Fruit fly (Drosophila melanogaster) whole organism, embryonic: ENCODE results near the gene mthl14.

Source experiments
- ATbp ChIP-seq: fragments of 200-800 bp; sonication (Bioruptor generic); optimal IDR thresholded peaks from 2 replicates; lab custom pipeline; 2017; ENCODE audit warnings: missing biosample characterization, mild to moderate bottlenecking, missing genetic modification characterization, missing genetic modification reagents
- Ada2b ChIP-seq: fragments of 200-800 bp; sonication (Bioruptor generic); IDR thresholded peaks from 2 replicates; pipeline ENCODE4 v1.3.6; 2022; ENCODE audit warnings: missing biosample characterization, missing genetic modification characterization
- CG10267 ChIP-seq: fragments of 200-800 bp; sonication (Bioruptor generic); optimal IDR thresholded peaks from 2 replicates; lab custom pipeline; 2018; ENCODE audit warnings: missing biosample characterization, mild to moderate bottlenecking, missing genetic modification characterization, moderate library complexity
- CG11456 ChIP-seq: fragments of 200-800 bp; sonication (Bioruptor generic); IDR thresholded peaks from 3 replicates; pipeline ENCODE4 v1.3.6; 2022; ENCODE audit warnings: missing biosample characterization, missing genetic modification characterization
- CG13287 ChIP-seq: fragments of 200-800 bp; sonication (Bioruptor generic); IDR thresholded peaks from 2 replicates; pipeline ENCODE4 v1.3.6; 2022; ENCODE audit warnings: missing biosample characterization, missing genetic modification characterization; ENCODE audit not compliant: partially characterized antibody
- CG14710 ChIP-seq: fragments of 200-800 bp; sonication (Bioruptor generic); optimal IDR thresholded peaks from 3 replicates; lab custom pipeline; 2019; ENCODE audit warnings: missing biosample characterization, mild to moderate bottlenecking, missing genetic modification characterization, moderate library complexity
- CG14860 ChIP-seq: fragments of 200-800 bp; sonication (Bioruptor generic); IDR thresholded peaks from 3 replicates; pipeline ENCODE4 v1.3.6; 2022; ENCODE audit warnings: missing biosample characterization, missing genetic modification characterization; ENCODE audit not compliant: partially characterized antibody
- CG15514 ChIP-seq: fragments of 200-800 bp; sonication (Bioruptor generic); optimal IDR thresholded peaks from 3 replicates; lab custom pipeline; 2017; ENCODE audit warnings: missing biosample characterization, missing genetic modification characterization, mild to moderate bottlenecking, moderate library complexity, missing genetic modification reagents
- CG1792 ChIP-seq: fragments of 200-800 bp; sonication (Bioruptor generic); optimal IDR thresholded peaks from 2 replicates; lab custom pipeline; 2016; ENCODE audit warnings: missing biosample characterization, missing genetic modification characterization
- CG18599 ChIP-seq: fragments of 200-800 bp; sonication (Bioruptor generic); optimal IDR thresholded peaks from 3 replicates; lab custom pipeline; 2017; ENCODE audit warnings: missing biosample characterization, missing genetic modification characterization, mild to moderate bottlenecking, moderate library complexity, missing genetic modification reagents
- CG2199 ChIP-seq: fragments of 200-800 bp; sonication (Bioruptor generic); IDR thresholded peaks from 3 replicates; pipeline ENCODE4 v1.3.6; 2022; ENCODE audit warnings: missing biosample characterization, missing genetic modification characterization
- CG2875 ChIP-seq: fragments of 200-800 bp; sonication (Bioruptor generic); optimal IDR thresholded peaks from 2 replicates; lab custom pipeline; 2017; ENCODE audit warnings: missing biosample characterization, mild to moderate bottlenecking, missing genetic modification characterization, missing genetic modification reagents
- CG33213 ChIP-seq: fragments of 200-800 bp; sonication (Bioruptor generic); optimal IDR thresholded peaks from 3 replicates; lab custom pipeline; 2016; ENCODE audit warnings: missing biosample characterization, missing genetic modification characterization
- CG3407 ChIP-seq: fragments of 200-800 bp; sonication (Bioruptor generic); optimal IDR thresholded peaks from 2 replicates; lab custom pipeline; 2018; ENCODE audit warnings: missing biosample characterization, mild to moderate bottlenecking, missing genetic modification characterization
- CG4617 ChIP-seq: fragments of 200-800 bp; sonication (Bioruptor generic); optimal IDR thresholded peaks from 3 replicates; lab custom pipeline; 2016; ENCODE audit warnings: missing biosample characterization, missing genetic modification characterization, borderline replicate concordance
- CG4820 ChIP-seq: fragments of 200-800 bp; sonication (Bioruptor generic); optimal IDR thresholded peaks from 3 replicates; lab custom pipeline; 2016; ENCODE audit warnings: missing biosample characterization, missing genetic modification characterization
- CG6791 ChIP-seq: fragments of 200-800 bp; sonication (Bioruptor generic); IDR thresholded peaks from 3 replicates; pipeline ENCODE4 v1.3.6; 2022; ENCODE audit warnings: missing biosample characterization, missing genetic modification characterization; ENCODE audit not compliant: partially characterized antibody
- CG8281 ChIP-seq: fragments of 200-800 bp; sonication (Bioruptor generic); optimal IDR thresholded peaks from 2 replicates; lab custom pipeline; 2018; ENCODE audit warnings: missing biosample characterization, mild to moderate bottlenecking, missing genetic modification characterization, moderate library complexity
- CG9609 ChIP-seq: fragments of 200-800 bp; sonication (Bioruptor generic); optimal IDR thresholded peaks from 3 replicates; lab custom pipeline; 2016; ENCODE audit warnings: missing biosample characterization, missing genetic modification characterization
- CG9797 ChIP-seq: fragments of 200-800 bp; sonication (Bioruptor generic); optimal IDR thresholded peaks from 3 replicates; lab custom pipeline; 2018; ENCODE audit warnings: missing biosample characterization, mild to moderate bottlenecking, missing genetic modification characterization
- CG9932 ChIP-seq: fragments of 200-800 bp; sonication (Bioruptor generic); IDR thresholded peaks from 2 replicates; pipeline ENCODE4 v1.3.6; 2022; ENCODE audit warnings: missing biosample characterization, missing genetic modification characterization
- D19A ChIP-seq: fragments of 200-800 bp; optimal IDR thresholded peaks from 3 replicates; lab custom pipeline; 2019; ENCODE audit warnings: missing biosample characterization, mild to moderate bottlenecking, missing genetic modification characterization, moderate library complexity
- Dip3 ChIP-seq: fragments of 200-800 bp; sonication (Bioruptor generic); optimal IDR thresholded peaks from 3 replicates; lab custom pipeline; 2016; ENCODE audit warnings: missing biosample characterization, missing genetic modification characterization
- Dll ChIP-seq: fragments of 200-800 bp; sonication (Bioruptor generic); IDR thresholded peaks from 4 replicates; pipeline ENCODE4 v1.3.6; 2022; ENCODE audit warnings: missing biosample characterization, missing genetic modification characterization; ENCODE audit not compliant: partially characterized antibody
- Elba2 ChIP-seq: fragments of 200-800 bp; sonication (Bioruptor generic); optimal IDR thresholded peaks from 3 replicates; lab custom pipeline; 2016; ENCODE audit warnings: missing biosample characterization, missing genetic modification characterization
- HLH54F ChIP-seq: fragments of 200-800 bp; sonication (Bioruptor generic); optimal IDR thresholded peaks from 3 replicates; lab custom pipeline; 2016; ENCODE audit warnings: missing biosample characterization, missing genetic modification characterization
- Lim3 ChIP-seq: fragments of 200-800 bp; sonication (Bioruptor generic); IDR thresholded peaks from 2 replicates; pipeline ENCODE4 v1.3.6; 2022; ENCODE audit warnings: missing biosample characterization, missing genetic modification characterization
- MBD-R2 ChIP-seq: fragments of 200-800 bp; sonication (Bioruptor generic); IDR thresholded peaks from 2 replicates; pipeline ENCODE4 v1.3.6; 2022; ENCODE audit warnings: missing biosample characterization, missing genetic modification characterization
- Med ChIP-seq: fragments of 200-800 bp; sonication (Bioruptor generic); peaks from one replicate; lab custom pipeline; 2016; ENCODE audit warnings: missing biosample characterization, missing genetic modification characterization, mild to moderate bottlenecking, inconsistent platforms, moderate library complexity
- Oli ChIP-seq: fragments of 200-800 bp; sonication (Bioruptor generic); optimal IDR thresholded peaks from 2 replicates; lab custom pipeline; 2018; ENCODE audit warnings: missing biosample characterization, mild to moderate bottlenecking, missing genetic modification characterization, moderate library complexity
- Xrp1 ChIP-seq: fragments of 200-800 bp; sonication (Bioruptor generic); IDR thresholded peaks from 2 replicates; pipeline ENCODE4 v1.3.6; 2022; ENCODE audit warnings: missing biosample characterization, missing genetic modification characterization
- YL-1 ChIP-seq: fragments of 200-800 bp; sonication (Bioruptor generic); optimal IDR thresholded peaks from 3 replicates; lab custom pipeline; 2017; ENCODE audit warnings: missing biosample characterization, mild to moderate bottlenecking, missing genetic modification characterization
- ab ChIP-seq: fragments of 200-800 bp; sonication (Bioruptor generic); optimal IDR thresholded peaks from 2 replicates; lab custom pipeline; 2016; ENCODE audit warnings: missing biosample characterization, missing genetic modification characterization
- al ChIP-seq: fragments of 200-800 bp; sonication (Bioruptor generic); IDR thresholded peaks from 2 replicates; pipeline ENCODE4 v1.3.6; 2022; ENCODE audit warnings: missing biosample characterization, missing genetic modification characterization
- cato ChIP-seq: fragments of 200-800 bp; sonication (Bioruptor generic); optimal IDR thresholded peaks from 2 replicates; lab custom pipeline; 2016; ENCODE audit warnings: missing biosample characterization, missing genetic modification characterization, borderline replicate concordance
- cwo ChIP-seq: fragments of 200-800 bp; sonication (Bioruptor generic); optimal IDR thresholded peaks from 3 replicates; lab custom pipeline; 2017; ENCODE audit warnings: missing biosample characterization, missing genetic modification characterization, mild to moderate bottlenecking, moderate library complexity, missing genetic modification reagents
- grn ChIP-seq: fragments of 200-800 bp; sonication (Bioruptor generic); optimal IDR thresholded peaks from 3 replicates; lab custom pipeline; 2017; ENCODE audit warnings: missing biosample characterization, missing genetic modification characterization
- hbn ChIP-seq: fragments of 200-800 bp; sonication (Bioruptor generic); IDR thresholded peaks from 2 replicates; pipeline ENCODE4 v1.3.6; 2022; ENCODE audit warnings: missing biosample characterization, missing genetic modification characterization; ENCODE audit not compliant: partially characterized antibody
- lab ChIP-seq: fragments of 200-800 bp; sonication (Bioruptor generic); optimal IDR thresholded peaks from 3 replicates; lab custom pipeline; 2017; ENCODE audit warnings: missing biosample characterization, missing genetic modification characterization, mild to moderate bottlenecking, moderate library complexity, missing genetic modification reagents
- mld ChIP-seq: fragments of 200-800 bp; sonication (Bioruptor generic); IDR thresholded peaks from 3 replicates; pipeline ENCODE4 v1.3.6; 2022; ENCODE audit warnings: missing biosample characterization, missing genetic modification characterization; ENCODE audit not compliant: partially characterized antibody
- nmo ChIP-seq: fragments of 200-800 bp; sonication (Bioruptor generic); optimal IDR thresholded peaks from 2 replicates; lab custom pipeline; 2018; ENCODE audit warnings: missing biosample characterization, mild to moderate bottlenecking, missing genetic modification characterization, moderate library complexity
- pb ChIP-seq: fragments of 200-800 bp; sonication (Bioruptor generic); optimal IDR thresholded peaks from 3 replicates; lab custom pipeline; 2016; ENCODE audit warnings: missing biosample characterization, missing genetic modification characterization
- phol ChIP-seq: fragments of 200-800 bp; sonication (Bioruptor generic); optimal IDR thresholded peaks from 3 replicates; lab custom pipeline; 2018; ENCODE audit warnings: missing biosample characterization, mild to moderate bottlenecking, missing genetic modification characterization, moderate library complexity
- pzg ChIP-seq: fragments of 200-800 bp; sonication (Bioruptor generic); optimal IDR thresholded peaks from 3 replicates; lab custom pipeline; 2018; ENCODE audit warnings: missing biosample characterization, mild to moderate bottlenecking, missing genetic modification characterization, moderate library complexity
- schlank ChIP-seq: fragments of 200-800 bp; sonication (Bioruptor generic); optimal IDR thresholded peaks from 2 replicates; lab custom pipeline; 2018; ENCODE audit warnings: missing biosample characterization, mild to moderate bottlenecking, missing genetic modification characterization
- sens-2 ChIP-seq: fragments of 200-800 bp; sonication (Bioruptor generic); IDR thresholded peaks from 2 replicates; pipeline ENCODE4 v1.3.6; 2022; ENCODE audit warnings: missing biosample characterization, missing genetic modification characterization
- sqz ChIP-seq: fragments of 200-800 bp; sonication (Bioruptor generic); optimal IDR thresholded peaks from 3 replicates; lab custom pipeline; 2018; ENCODE audit warnings: missing biosample characterization, mild to moderate bottlenecking, missing genetic modification characterization
- vfl ChIP-seq: fragments of 200-800 bp; sonication (Bioruptor generic); optimal IDR thresholded peaks from 2 replicates; lab custom pipeline; 2016; ENCODE audit warnings: missing biosample characterization, missing genetic modification characterization
- vvl ChIP-seq: fragments of 200-800 bp; sonication (Bioruptor generic); IDR thresholded peaks from 2 replicates; pipeline ENCODE4 v1.3.6; 2022; ENCODE audit warnings: missing biosample characterization, missing genetic modification characterization
- wdn ChIP-seq: fragments of 200-800 bp; sonication (Bioruptor generic); IDR thresholded peaks from 2 replicates; pipeline ENCODE4 v1.3.6; 2022; ENCODE audit warnings: missing biosample characterization, missing genetic modification characterization
- yki ChIP-seq: fragments of >200 bp; optimal IDR thresholded peaks from 3 replicates; lab custom pipeline; 2018

The mthl14 gene

dm6 chr3L:211200-211599 lies 36.1 kb upstream of the mthl14 start, which contains the start of gene Prp4k (continued):
- TF ChIP-seq Dll (GFP tag; lab: Robert Waterston, UW) (0 out of 4 replicates have a peak, but pooled peaks have one; percentile 33), nmo (GFP tag; lab: Kevin White, UChicago) (no peak), CG9932 (GFP tag; lab: Robert Waterston, UW) (no peak), mld (GFP tag; lab: Robert Waterston, UW) (no peak), grn (no peak), pzg (peak; percentile 50), Dip3 (GFP tag; lab: Kevin White, UChicago) (no peak), MBD-R2 (GFP tag; lab: Robert Waterston, UW) (peak; percentile 61), YL-1 (GFP tag; lab: Kevin White, UChicago) (peak; percentile 72), Elba2 (GFP tag; lab: Kevin White, UChicago) (no peak), CG14710 (tag; lab: Kevin White, UChicago) (peak; percentile 37), Oli (tag; lab: Kevin White, UChicago) (no peak), Med (GFP tag; lab: Kevin White, UChicago) (peak; percentile 70), CG9609 (GFP tag; lab: Kevin White, UChicago) (no peak), CG15514 (peak; percentile 39), CG13287 (GFP tag; lab: Robert Waterston, UW) (peak; percentile 44; the same call in 1 of the 2 replicates), vvl (GFP tag; lab: Robert Waterston, UW) (no peak), ATbp (GFP tag; lab: Kevin White, UChicago) (no peak), CG1792 (GFP tag; lab: Kevin White, UChicago) (no peak), al (GFP tag; lab: Robert Waterston, UW) (no peak), CG33213 (no peak), Xrp1 (GFP tag; lab: Robert Waterston, UW) (no peak), CG18599 (GFP tag; lab: Kevin White, UChicago) (no peak), D19A (tag; lab: Kevin White, UChicago) (no peak), CG6791 (no peak), vfl (GFP tag; lab: Kevin White, UChicago) (no peak), CG14860 (0 out of 3 replicates have a peak, but pooled peaks have one; percentile 26), CG10267 (tag; lab: Kevin White, UChicago) (peak; percentile 4), Lim3 (GFP tag; lab: Robert Waterston, UW) (no peak), CG11456 (GFP tag; lab: Robert Waterston, UW) (no peak)

dm6 chr3L:212520-212919 lies 34.8 kb upstream of the mthl14 start, which contains the start of the genes thoc7 and Dis3l2:
Gene thoc7, minus strand, starts transcription at chr3L:212687.
Gene Dis3l2, plus strand, starts transcription at chr3L:212709.
- TF ChIP-seq cwo (GFP tag; lab: Kevin White, UChicago) (no peak), CG3407 (GFP tag; lab: Kevin White, UChicago) (no peak), CG4820 (no peak), CG8281 (tag; lab: Kevin White, UChicago) (no peak), HLH54F (GFP tag; lab: Kevin White, UChicago) (no peak), pb (GFP tag; lab: Kevin White, UChicago) (no peak), hbn (no peak), lab (no peak), phol (tag; lab: Kevin White, UChicago) (peak; percentile 10), CG4617 (GFP tag; lab: Kevin White, UChicago) (peak; percentile 90), Xrp1 (GFP tag; lab: Robert Waterston, UW) (no peak), Ada2b (GFP tag; lab: Robert Waterston, UW) (no peak), CG2199 (GFP tag; lab: Robert Waterston, UW) (no peak), sens-2 (GFP tag; lab: Robert Waterston, UW) (no peak), yki (lab: Kevin White, UChicago) (no peak), CG9797 (GFP tag; lab: Kevin White, UChicago) (peak; percentile 79), schlank (no peak), Dll (GFP tag; lab: Robert Waterston, UW) (peak; percentile 20; the same call in 1 of the 4 replicates), ab (GFP tag; lab: Kevin White, UChicago) (no peak), sqz (GFP tag; lab: Kevin White, UChicago) (no peak), cato (GFP tag; lab: Kevin White, UChicago) (no peak), wdn (GFP tag; lab: Robert Waterston, UW) (no peak), CG2875 (GFP tag; lab: Kevin White, UChicago) (no peak)
